Worm (Caenorhabditis elegans) whole organism, young adult: Measurements from ENCODE around the gene K06A9.3.

Experiments used
- B0035.1 ChIP-seq: sonication (generic microtip); optimal IDR thresholded peaks from 2 replicates; lab custom pipeline; 2016; ENCODE audit warnings: missing genetic modification characterization, mild to moderate bottlenecking, missing compliant biosample characterization, missing genotype, missing genetic modification reagents
- B0261.1 ChIP-seq: sonication (generic microtip); optimal IDR thresholded peaks from 2 replicates; lab custom pipeline; 2016; ENCODE audit warnings: mild to moderate bottlenecking, missing genetic modification characterization, moderate library complexity, missing compliant biosample characterization
- C17E4.6 ChIP-seq: fragments of 200-800 bp; sonication (Bioruptor generic); IDR thresholded peaks from 2 replicates; pipeline ENCODE4 v1.3.6; 2022; ENCODE audit warnings: missing genetic modification reagents, missing genetic modification characterization, missing compliant biosample characterization
- F23B12.7 ChIP-seq: sonication (generic microtip); optimal IDR thresholded peaks from 2 replicates; lab custom pipeline; 2017; ENCODE audit warnings: missing genetic modification characterization, mild to moderate bottlenecking, missing compliant biosample characterization, antibody characterized with exemption, moderate library complexity; ENCODE audit not compliant: insufficient read depth
- F52B5.7 ChIP-seq: sonication (generic microtip); optimal IDR thresholded peaks from 2 replicates; lab custom pipeline; 2016; ENCODE audit warnings: mild to moderate bottlenecking, missing genetic modification characterization, missing compliant biosample characterization
- F57A8.1 ChIP-seq: fragments of 200-800 bp; sonication (Bioruptor generic); optimal IDR thresholded peaks from 2 replicates; lab custom pipeline; 2018; ENCODE audit warnings: mild to moderate bottlenecking, missing genetic modification characterization, moderate library complexity, missing compliant biosample characterization
- F57C9.4 ChIP-seq: sonication (generic microtip); optimal IDR thresholded peaks from 2 replicates; lab custom pipeline; 2017; ENCODE audit warnings: mild to moderate bottlenecking, missing genetic modification characterization, missing compliant biosample characterization
- K12H6.12 ChIP-seq: fragments of 200-800 bp; sonication (Bioruptor generic); optimal IDR thresholded peaks from 2 replicates; lab custom pipeline; 2018; ENCODE audit warnings: mild to moderate bottlenecking, missing genetic modification characterization, missing compliant biosample characterization
- T26A5.8 ChIP-seq: sonication (generic microtip); optimal IDR thresholded peaks from 2 replicates; lab custom pipeline; 2016; ENCODE audit warnings: missing genetic modification characterization, missing compliant biosample characterization
- Y53F4B.3 ChIP-seq: fragments of 200-800 bp; sonication (Bioruptor generic); IDR thresholded peaks from 2 replicates; pipeline ENCODE4 v1.3.6; 2022; ENCODE audit warnings: missing genetic modification reagents, missing genetic modification characterization, missing compliant biosample characterization
- Y79H2A.3 ChIP-seq: fragments of 200-800 bp; sonication (Bioruptor generic); conservative IDR thresholded peaks from 2 replicates; pipeline ENCODE4 v1.3.6; 2022; ENCODE audit warnings: missing genetic modification reagents, missing genetic modification characterization, missing compliant biosample characterization
- aptf-3 ChIP-seq: fragments of 200-800 bp; sonication (Bioruptor generic); IDR thresholded peaks from 2 replicates; pipeline ENCODE4 v1.3.6; 2022; ENCODE audit warnings: missing genetic modification characterization, missing compliant biosample characterization
- athp-1 ChIP-seq: sonication (generic microtip); optimal IDR thresholded peaks from 2 replicates; lab custom pipeline; 2017; ENCODE audit warnings: mild to moderate bottlenecking, missing genetic modification characterization, missing compliant biosample characterization
- bed-1 ChIP-seq: fragments of 200-800 bp; sonication (Bioruptor generic); IDR thresholded peaks from 2 replicates; pipeline ENCODE4 v1.3.6; 2022; ENCODE audit warnings: missing genetic modification reagents, missing genetic modification characterization, missing compliant biosample characterization
- bed-2 ChIP-seq: fragments of 200-800 bp; sonication (Bioruptor generic); IDR thresholded peaks from 2 replicates; pipeline ENCODE4 v1.3.6; 2022; ENCODE audit warnings: missing genetic modification reagents, missing genetic modification characterization, missing compliant biosample characterization
- cebp-1 ChIP-seq, 2 experiments: fragments of 200-800 bp in 1 of 2; sonication (Bioruptor generic) in 1 of 2; sonication (generic microtip) in 1 of 2; IDR thresholded peaks in 1 of 2; optimal IDR thresholded peaks in 1 of 2; 2 replicates each; pipeline versions ENCODE4 v1.3.6 to Lab custom; 2017 to 2022; ENCODE audit warnings: missing compliant biosample characterization in 2 of 2, missing genetic modification characterization in 2 of 2, mild to moderate bottlenecking in 1 of 2, missing genetic modification reagents in 1 of 2, moderate library complexity in 1 of 2
- cebp-2 ChIP-seq: fragments of 200-800 bp; sonication (Bioruptor generic); IDR thresholded peaks from 2 replicates; pipeline ENCODE4 v1.3.6; 2022; ENCODE audit warnings: missing genetic modification characterization, missing compliant biosample characterization
- ceh-58 ChIP-seq: fragments of 200-800 bp; sonication (Bioruptor generic); IDR thresholded peaks from 2 replicates; pipeline ENCODE4 v1.3.6; 2022; ENCODE audit warnings: missing genetic modification characterization, missing compliant biosample characterization
- ceh-79 ChIP-seq: sonication (generic microtip); optimal IDR thresholded peaks from 2 replicates; lab custom pipeline; 2017; ENCODE audit warnings: mild to moderate bottlenecking, missing genetic modification characterization, missing compliant biosample characterization
- chd-7 ChIP-seq: sonication (generic microtip); optimal IDR thresholded peaks from 2 replicates; lab custom pipeline; 2016; ENCODE audit warnings: mild to moderate bottlenecking, missing genetic modification characterization, moderate library complexity, missing compliant biosample characterization
- dox-1 ChIP-seq: fragments of 200-800 bp; sonication (Bioruptor generic); IDR thresholded peaks from 2 replicates; pipeline ENCODE4 v1.3.6; 2022; ENCODE audit warnings: missing genetic modification reagents, missing genetic modification characterization, missing compliant biosample characterization
- dpff-1 ChIP-seq: sonication (generic microtip); optimal IDR thresholded peaks from 2 replicates; lab custom pipeline; 2017; ENCODE audit warnings: mild to moderate bottlenecking, missing genetic modification characterization, missing compliant biosample characterization
- egl-44 ChIP-seq: fragments of 200-800 bp; sonication (Bioruptor generic); IDR thresholded peaks from 2 replicates; pipeline ENCODE4 v1.3.6; 2022; ENCODE audit warnings: missing genetic modification reagents, missing genetic modification characterization, missing compliant biosample characterization
- ekl-4 ChIP-seq: fragments of 200-800 bp; sonication (Bioruptor generic); IDR thresholded peaks from 2 replicates; pipeline ENCODE4 v1.3.6; 2022; ENCODE audit warnings: missing genetic modification reagents, missing genetic modification characterization, missing compliant biosample characterization
- gei-17 ChIP-seq: fragments of 200-800 bp; sonication (Bioruptor generic); optimal IDR thresholded peaks from 2 replicates; lab custom pipeline; 2018; ENCODE audit warnings: mild to moderate bottlenecking, missing genetic modification characterization, missing compliant biosample characterization
- hlh-12 ChIP-seq: sonication (generic microtip); optimal IDR thresholded peaks from 2 replicates; lab custom pipeline; 2016; ENCODE audit warnings: missing genetic modification characterization, missing compliant biosample characterization
- hrde-1 ChIP-seq: sonication (generic microtip); optimal IDR thresholded peaks from 2 replicates; lab custom pipeline; 2016; ENCODE audit warnings: missing genetic modification characterization, mild to moderate bottlenecking, missing compliant biosample characterization, moderate library complexity, missing genotype, missing genetic modification reagents, borderline replicate concordance
- hsf-1 ChIP-seq: fragments of 200-800 bp; sonication (Bioruptor generic); IDR thresholded peaks from 2 replicates; pipeline ENCODE4 v1.3.6; 2022; ENCODE audit warnings: missing genetic modification reagents, missing genetic modification characterization, missing compliant biosample characterization
- lag-1 ChIP-seq: fragments of 200-800 bp; sonication (Bioruptor generic); IDR thresholded peaks from 2 replicates; pipeline ENCODE4 v1.3.6; 2022; ENCODE audit warnings: missing genetic modification reagents, missing genetic modification characterization, missing compliant biosample characterization
- let-526 ChIP-seq: fragments of 200-800 bp; sonication (Bioruptor generic); IDR thresholded peaks from 2 replicates; pipeline ENCODE4 v1.3.6; 2022; ENCODE audit warnings: missing genetic modification reagents, missing genetic modification characterization, missing compliant biosample characterization
- lir-1 ChIP-seq: fragments of 200-800 bp; sonication (Bioruptor generic); conservative IDR thresholded peaks from 2 replicates; pipeline ENCODE4 v1.3.6; 2022; ENCODE audit warnings: missing genetic modification reagents, missing genetic modification characterization, missing compliant biosample characterization
- lsl-1 ChIP-seq: fragments of 200-800 bp; sonication (Bioruptor generic); optimal IDR thresholded peaks from 2 replicates; lab custom pipeline; 2018; ENCODE audit warnings: mild to moderate bottlenecking, missing genetic modification characterization, moderate library complexity, missing compliant biosample characterization
- madf-3 ChIP-seq: fragments of 200-800 bp; sonication (Bioruptor generic); IDR thresholded peaks from 2 replicates; pipeline ENCODE4 v1.3.6; 2022; ENCODE audit warnings: missing genetic modification reagents, missing genetic modification characterization, missing compliant biosample characterization
- mcd-1 ChIP-seq: fragments of 200-800 bp; sonication (Bioruptor generic); IDR thresholded peaks from 2 replicates; pipeline ENCODE4 v1.3.6; 2022; ENCODE audit warnings: missing genetic modification reagents, missing genetic modification characterization, missing compliant biosample characterization
- mel-28 ChIP-seq: sonication (generic microtip); optimal IDR thresholded peaks from 2 replicates; lab custom pipeline; 2016; ENCODE audit warnings: borderline replicate concordance, mild to moderate bottlenecking, missing genetic modification characterization, missing compliant biosample characterization
- mxl-1 ChIP-seq: sonication (generic microtip); optimal IDR thresholded peaks from 2 replicates; lab custom pipeline; 2016; ENCODE audit warnings: missing genetic modification characterization, missing compliant biosample characterization
- pbrm-1 ChIP-seq: fragments of 200-800 bp; sonication (Bioruptor generic); IDR thresholded peaks from 2 replicates; pipeline ENCODE4 v1.3.6; 2022; ENCODE audit warnings: missing genetic modification reagents, missing genetic modification characterization, missing compliant biosample characterization
- pha-4 ChIP-seq: fragments of 150-350 bp; sonication (generic microtip); optimal IDR thresholded peaks from 2 replicates; lab custom pipeline; 2014; ENCODE audit warnings: missing biosample characterization, missing genetic modification reagents, missing genetic modification characterization
- repo-1 ChIP-seq: sonication (generic microtip); optimal IDR thresholded peaks from 2 replicates; lab custom pipeline; 2017; ENCODE audit warnings: mild to moderate bottlenecking, missing genetic modification characterization, missing compliant biosample characterization
- sea-2 ChIP-seq: fragments of 200-800 bp; sonication (Bioruptor generic); IDR thresholded peaks from 2 replicates; pipeline ENCODE4 v1.3.6; 2022; ENCODE audit warnings: missing genetic modification characterization, missing compliant biosample characterization
- somi-1 ChIP-seq: fragments of 200-800 bp; sonication (Bioruptor generic); optimal IDR thresholded peaks from 2 replicates; lab custom pipeline; 2018; ENCODE audit warnings: mild to moderate bottlenecking, missing genetic modification characterization, missing compliant biosample characterization
- tbp1 ChIP-seq: fragments of 200-800 bp; sonication (Bioruptor generic); optimal IDR thresholded peaks from 2 replicates; lab custom pipeline; 2018; ENCODE audit warnings: mild to moderate bottlenecking, missing genetic modification characterization, missing compliant biosample characterization
- tbx-9 ChIP-seq: sonication (generic microtip); optimal IDR thresholded peaks from 2 replicates; lab custom pipeline; 2016; ENCODE audit warnings: borderline replicate concordance, missing genetic modification characterization, inconsistent platforms, missing compliant biosample characterization
- tlf-1 ChIP-seq: fragments of 200-800 bp; sonication (Bioruptor generic); optimal IDR thresholded peaks from 2 replicates; lab custom pipeline; 2018; ENCODE audit warnings: mild to moderate bottlenecking, missing genetic modification characterization, missing compliant biosample characterization
- ztf-22 ChIP-seq: fragments of 200-800 bp; sonication (Bioruptor generic); optimal IDR thresholded peaks from 2 replicates; lab custom pipeline; 2018; ENCODE audit warnings: mild to moderate bottlenecking, missing genetic modification characterization, moderate library complexity, missing compliant biosample characterization
- ztf-3 ChIP-seq: fragments of 200-800 bp; sonication (Bioruptor generic); optimal IDR thresholded peaks from 2 replicates; lab custom pipeline; 2018; ENCODE audit warnings: mild to moderate bottlenecking, missing genetic modification characterization, missing compliant biosample characterization

Gene K06A9.3

ce11 chrX:1503698-1504501, 31.3 kb downstream of the K06A9.3 start (continued):
- peak; percentile 17 for TF ChIP-seq B0261.1 (tag; lab: Kevin White, UChicago)
- peak; percentile 57 for TF ChIP-seq repo-1 (tag; lab: Kevin White, UChicago)
- TF ChIP-seq ztf-22 (GFP tag; lab: Kevin White, UChicago): peak; percentile 26
- TF ChIP-seq sea-2 (GFP tag; lab: Robert Waterston, UW): no peak
- TF ChIP-seq dox-1: 0 out of 2 replicates have a peak, but pooled peaks have one; percentile 34
- peak; percentile 51 for TF ChIP-seq F57A8.1 (GFP tag; lab: Kevin White, UChicago)
- peak; percentile 73 for TF ChIP-seq gei-17 (GFP tag; lab: Kevin White, UChicago)
- TF ChIP-seq cebp-1 (GFP tag; IDR thresholded peaks at IDR 0.05; lab: Robert Waterston, UW): peak; percentile 85
- TF ChIP-seq cebp-1 (tag; optimal IDR thresholded peaks at IDR 0.05; lab: Kevin White, UChicago): peak; percentile 86
- TF ChIP-seq ekl-4: peak; percentile 49
- TF ChIP-seq cebp-2 (GFP tag; lab: Robert Waterston, UW): 0 out of 2 replicates have a peak, but pooled peaks have one; percentile 45
- TF ChIP-seq ztf-3 (GFP tag; lab: Kevin White, UChicago): peak; percentile 80
- TF ChIP-seq T26A5.8: no peak
- no peak for TF ChIP-seq tbx-9 (tag; lab: Kevin White, UChicago)
- peak; percentile 24 for TF ChIP-seq tbp1 (GFP tag; lab: Kevin White, UChicago)
- 0 out of 2 replicates have a peak, but pooled peaks have one; percentile 80 for TF ChIP-seq lag-1 (GFP tag; lab: Robert Waterston, UW)
- peak; percentile 30 for TF ChIP-seq dpff-1
- peak; percentile 47; the same call in 1 of the 2 replicates for TF ChIP-seq lir-1 (GFP tag; lab: Robert Waterston, UW)
- TF ChIP-seq K12H6.12 (tag; lab: Kevin White, UChicago): no peak
- TF ChIP-seq F23B12.7: peak; percentile 2
- TF ChIP-seq ceh-58 (GFP tag; lab: Robert Waterston, UW): no peak
- TF ChIP-seq mcd-1 (GFP tag; lab: Robert Waterston, UW): no peak
- TF ChIP-seq aptf-3 (GFP tag; lab: Robert Waterston, UW): 0 out of 2 replicates have a peak, but pooled peaks have one; percentile 38
- TF ChIP-seq athp-1: peak; percentile 59
- TF ChIP-seq hlh-12 (tag; lab: Kevin White, UChicago): no peak
- peak; percentile 74 for TF ChIP-seq B0035.1 (tag; lab: Kevin White, UChicago)
- no peak for TF ChIP-seq ceh-79
- TF ChIP-seq chd-7 (tag; lab: Kevin White, UChicago): peak; percentile 68
- no peak for TF ChIP-seq mxl-1 (tag; lab: Kevin White, UChicago)
- peak; percentile 40; the same call in 1 of the 2 replicates for TF ChIP-seq hsf-1 (GFP tag; lab: Robert Waterston, UW)
- TF ChIP-seq bed-1 (GFP tag; lab: Robert Waterston, UW): no peak; the same call in 1 of the 2 replicates
- no peak for TF ChIP-seq somi-1 (GFP tag; lab: Kevin White, UChicago)
- no peak for TF ChIP-seq hrde-1
- TF ChIP-seq lsl-1: peak; percentile 27
- peak; percentile 87; the same call in 1 of the 2 replicates for TF ChIP-seq madf-3 (GFP tag; lab: Robert Waterston, UW)
- TF ChIP-seq bed-2 (GFP tag; lab: Robert Waterston, UW): no peak
- TF ChIP-seq F57C9.4 (tag; lab: Kevin White, UChicago): peak; percentile 85
- TF ChIP-seq F52B5.7 (tag; lab: Kevin White, UChicago): peak; percentile 76
- TF ChIP-seq C17E4.6: peak; percentile 78
- peak; percentile 52; the same call in 1 of the 2 replicates for TF ChIP-seq pbrm-1
- peak; percentile 97 for TF ChIP-seq Y79H2A.3 (GFP tag; lab: Robert Waterston, UW)
- TF ChIP-seq let-526: peak; percentile 93
- TF ChIP-seq Y53F4B.3 (GFP tag; lab: Robert Waterston, UW): peak; percentile 87; the same call in 1 of the 2 replicates
- no peak for TF ChIP-seq pha-4 (tag; lab: Kevin White, UChicago)
- TF ChIP-seq mel-28: peak; percentile 92
- peak; percentile 8; the same call in 1 of the 2 replicates for TF ChIP-seq egl-44 (GFP tag; lab: Robert Waterston, UW)
- peak; percentile 80 for TF ChIP-seq tlf-1 (GFP tag; lab: Kevin White, UChicago)
